Worm (Caenorhabditis elegans) whole organism, mixed stage, embryonic: ENCODE measurements around the gene str-150.
A peak's percentile ranks its signal among the peaks of the same experiment; 100 is the strongest.

Experiments
- M03D4.4 ChIP-seq: sonication (generic microtip); optimal IDR thresholded peaks from 2 replicates; lab custom pipeline; 2017; ENCODE audit warnings: mild to moderate bottlenecking, missing genetic modification characterization, missing compliant biosample characterization
- bed-3 ChIP-seq: fragments of 200-800 bp; sonication (Bioruptor generic); optimal IDR thresholded peaks from 3 replicates; lab custom pipeline; 2018; ENCODE audit warnings: mild to moderate bottlenecking, missing genetic modification characterization, moderate library complexity, missing compliant biosample characterization
- blmp-1 ChIP-seq: fragments of 150-350 bp; optimal IDR thresholded peaks from 2 replicates; lab custom pipeline; 2014; ENCODE audit warnings: missing biosample characterization, missing genetic modification characterization
- ceh-83 ChIP-seq: fragments of 200-800 bp; sonication (Bioruptor generic); optimal IDR thresholded peaks from 2 replicates; lab custom pipeline; 2018; ENCODE audit warnings: mild to moderate bottlenecking, missing genetic modification characterization, missing compliant biosample characterization
- ces-1 ChIP-seq: fragments of 150-350 bp; optimal IDR thresholded peaks from 2 replicates; lab custom pipeline; 2014; ENCODE audit warnings: missing biosample characterization, missing genetic modification reagents, missing genetic modification characterization
- cnd-1 ChIP-seq: fragments of 200-800 bp; sonication (Bioruptor generic); optimal IDR thresholded peaks from 2 replicates; lab custom pipeline; 2018; ENCODE audit warnings: mild to moderate bottlenecking, missing genetic modification characterization, missing compliant biosample characterization
- drap-1 ChIP-seq: fragments of 200-800 bp; sonication (Bioruptor generic); optimal IDR thresholded peaks from 3 replicates; lab custom pipeline; 2018; ENCODE audit warnings: mild to moderate bottlenecking, missing genetic modification characterization, missing compliant biosample characterization
- elt-1 ChIP-seq: sonication (generic microtip); optimal IDR thresholded peaks from 2 replicates; lab custom pipeline; 2017; ENCODE audit warnings: missing genetic modification characterization, mild to moderate bottlenecking, missing compliant biosample characterization, antibody characterized with exemption, moderate library complexity, borderline replicate concordance; ENCODE audit not compliant: insufficient read depth
- elt-3 ChIP-seq: fragments of 150-350 bp; optimal IDR thresholded peaks from 2 replicates; lab custom pipeline; 2014; ENCODE audit warnings: missing biosample characterization, missing genetic modification characterization
- flh-1 ChIP-seq: fragments of 200-800 bp; sonication (Bioruptor generic); optimal IDR thresholded peaks from 2 replicates; lab custom pipeline; 2018; ENCODE audit warnings: mild to moderate bottlenecking, missing genetic modification characterization, moderate library complexity, missing compliant biosample characterization
- ham-2 ChIP-seq: fragments of 200-800 bp; sonication (Bioruptor generic); optimal IDR thresholded peaks from 2 replicates; lab custom pipeline; 2018; ENCODE audit warnings: mild to moderate bottlenecking, missing genetic modification characterization, missing compliant biosample characterization
- hlh-1 ChIP-seq: fragments of 150-350 bp; optimal IDR thresholded peaks from 2 replicates; lab custom pipeline; 2014; ENCODE audit warnings: missing biosample characterization, missing genetic modification reagents, missing genetic modification characterization
- lin-32 ChIP-seq: fragments of 200-800 bp; sonication (Bioruptor generic); optimal IDR thresholded peaks from 2 replicates; lab custom pipeline; 2018; ENCODE audit warnings: mild to moderate bottlenecking, missing genetic modification characterization, missing compliant biosample characterization
- lsy-2 ChIP-seq: fragments of 150-350 bp; optimal IDR thresholded peaks from 2 replicates; lab custom pipeline; 2014; ENCODE audit warnings: missing biosample characterization, missing genetic modification characterization
- mab-5 ChIP-seq: fragments of 150-350 bp; optimal IDR thresholded peaks from 2 replicates; lab custom pipeline; 2014; ENCODE audit warnings: missing biosample characterization, missing genetic modification characterization
- mep-1 ChIP-seq: fragments of 150-350 bp; optimal IDR thresholded peaks from 2 replicates; lab custom pipeline; 2017; ENCODE audit warnings: missing biosample characterization, missing genetic modification reagents, missing genetic modification characterization, inconsistent platforms
- mls-2 ChIP-seq: sonication (generic microtip); optimal IDR thresholded peaks from 2 replicates; lab custom pipeline; 2016; ENCODE audit warnings: mild to moderate bottlenecking, missing genetic modification characterization, moderate library complexity, missing compliant biosample characterization
- nhr-12 ChIP-seq: fragments of 150-350 bp; optimal IDR thresholded peaks from 2 replicates; lab custom pipeline; 2014; ENCODE audit warnings: missing biosample characterization, missing genetic modification characterization
- nhr-2 ChIP-seq: fragments of 150-350 bp; optimal IDR thresholded peaks from 2 replicates; lab custom pipeline; 2014; ENCODE audit warnings: missing biosample characterization, missing genetic modification characterization
- nhr-237 ChIP-seq: fragments of 150-350 bp; optimal IDR thresholded peaks from 2 replicates; lab custom pipeline; 2014; ENCODE audit warnings: missing biosample characterization, missing genetic modification characterization
- nhr-28 ChIP-seq: fragments of 150-350 bp; optimal IDR thresholded peaks from 2 replicates; lab custom pipeline; 2014; ENCODE audit warnings: missing biosample characterization, missing genetic modification characterization
- pha-4 ChIP-seq: fragments of 150-350 bp; optimal IDR thresholded peaks from 2 replicates; lab custom pipeline; 2018; ENCODE audit warnings: missing biosample characterization, missing genetic modification reagents, missing genetic modification characterization
- snpc-4 ChIP-seq: fragments of 150-350 bp; optimal IDR thresholded peaks from 2 replicates; lab custom pipeline; 2014; ENCODE audit warnings: missing biosample characterization, missing genetic modification characterization
- sptf-1 ChIP-seq: sonication (generic microtip); optimal IDR thresholded peaks from 2 replicates; lab custom pipeline; 2017; ENCODE audit warnings: mild to moderate bottlenecking, missing genetic modification characterization, moderate library complexity, missing compliant biosample characterization
- tbx-8 ChIP-seq: fragments of 200-800 bp; sonication (Bioruptor generic); optimal IDR thresholded peaks from 2 replicates; lab custom pipeline; 2018; ENCODE audit warnings: mild to moderate bottlenecking, missing genetic modification characterization, moderate library complexity, missing compliant biosample characterization
- unc-120 ChIP-seq: sonication (generic microtip); optimal IDR thresholded peaks from 2 replicates; lab custom pipeline; 2017; ENCODE audit warnings: missing genetic modification characterization, missing compliant biosample characterization; ENCODE audit not compliant: poor library complexity, severe bottlenecking
- unc-39 ChIP-seq: fragments of 150-350 bp; optimal IDR thresholded peaks from 2 replicates; lab custom pipeline; 2014; ENCODE audit warnings: missing biosample characterization, missing genetic modification characterization
- zip-8 ChIP-seq: fragments of 150-350 bp; optimal IDR thresholded peaks from 2 replicates; lab custom pipeline; 2014; ENCODE audit warnings: missing biosample characterization, missing genetic modification characterization
- ztf-11 ChIP-seq: fragments of 150-350 bp; optimal IDR thresholded peaks from 2 replicates; lab custom pipeline; 2014; ENCODE audit warnings: missing biosample characterization, missing genetic modification characterization

str-150 gene

ce11 chrV:16582973-16583372 is at the start of gene str-150:
str-150 (plus strand) TSS chrV:16583273.
- TF ChIP-seq nhr-2 (no peak), lsy-2 (no peak), lin-32 (GFP tag; lab: Kevin White, UChicago) (no peak), nhr-28 (tag; lab: Kevin White, UChicago) (no peak), flh-1 (no peak), ces-1 (no peak), pha-4 (tag; lab: Kevin White, UChicago) (no peak), ztf-11 (no peak), mab-5 (tag; lab: Kevin White, UChicago) (no peak)

- no peak for TF ChIP-seq nhr-12 (tag; lab: Kevin White, UChicago)
- no peak for TF ChIP-seq nhr-2
- no peak for TF ChIP-seq bed-3 (GFP tag; lab: Kevin White, UChicago)
- no peak for TF ChIP-seq pha-4 (tag; lab: Kevin White, UChicago)
- TF ChIP-seq, all 35 proteins: peak for 0
Observed at ce11 chrV:16534000-16534399, 49.1 kb upstream of the str-150 start, which contains the start of gene cpr-2. cpr-2 (minus strand) TSS chrV:16534100.

- TF ChIP-seq unc-120 (tag; lab: Kevin White, UChicago) (no peak), ham-2 (GFP tag; lab: Kevin White, UChicago) (no peak), tbx-8 (GFP tag; lab: Kevin White, UChicago) (no peak), mep-1 (tag; lab: Kevin White, UChicago) (no peak), lin-32 (GFP tag; lab: Kevin White, UChicago) (no peak), nhr-12 (tag; lab: Kevin White, UChicago) (no peak), pha-4 (tag; lab: Kevin White, UChicago) (no peak)
Observed at ce11 chrV:16535172-16535571, 47.9 kb upstream of the str-150 start, which contains the start of gene Y32B12B.8. Y32B12B.8 (plus strand) TSS chrV:16535472.

- TF ChIP-seq nhr-12 (tag; lab: Kevin White, UChicago) (no peak), bed-3 (GFP tag; lab: Kevin White, UChicago) (no peak), hlh-1 (no peak), mls-2 (tag; lab: Kevin White, UChicago) (no peak), elt-3 (tag; lab: Kevin White, UChicago) (no peak), lin-32 (GFP tag; lab: Kevin White, UChicago) (no peak), nhr-2 (no peak), mep-1 (tag; lab: Kevin White, UChicago) (no peak), mab-5 (tag; lab: Kevin White, UChicago) (no peak), cnd-1 (tag; lab: Kevin White, UChicago) (no peak), unc-39 (tag; lab: Kevin White, UChicago) (no peak), flh-1 (no peak), lsy-2 (no peak), ham-2 (GFP tag; lab: Kevin White, UChicago) (no peak), drap-1 (GFP tag; lab: Kevin White, UChicago) (no peak), snpc-4 (tag; lab: Kevin White, UChicago) (no peak), pha-4 (tag; lab: Kevin White, UChicago) (no peak), ces-1 (no peak)
Observed at ce11 chrV:16536701-16537100, 46.4 kb upstream of the str-150 start, which contains the start of gene Y32B12B.1. Y32B12B.1 (plus strand) TSS chrV:16537001.

ce11 chrV:16537908-16538446 is 45.1 kb upstream of the str-150 start, which contains the start of gene Y32B12B.2:
Y32B12B.2 (plus strand) TSS chrV:16538396.
- TF ChIP-seq hlh-1 (no peak), lsy-2 (peak; percentile 94), sptf-1 (tag; lab: Kevin White, UChicago) (peak; percentile 11), elt-1 (no peak), ces-1 (no peak)

- TF ChIP-seq nhr-2: no peak
- no peak for TF ChIP-seq blmp-1
- no peak for TF ChIP-seq M03D4.4 (tag; lab: Kevin White, UChicago)
- TF ChIP-seq pha-4 (tag; lab: Kevin White, UChicago): no peak
- no peak for TF ChIP-seq zip-8
- TF ChIP-seq elt-1: no peak
- no peak for TF ChIP-seq ceh-83 (GFP tag; lab: Kevin White, UChicago)
- no peak for TF ChIP-seq tbx-8 (GFP tag; lab: Kevin White, UChicago)
- TF ChIP-seq lin-32 (GFP tag; lab: Kevin White, UChicago): no peak
- TF ChIP-seq mep-1 (tag; lab: Kevin White, UChicago): no peak
- no peak for TF ChIP-seq elt-3 (tag; lab: Kevin White, UChicago)
- no peak for TF ChIP-seq drap-1 (GFP tag; lab: Kevin White, UChicago)
- no peak for TF ChIP-seq nhr-237
Observed at ce11 chrV:16539666-16540065, 43.4 kb upstream of the str-150 start.
